Fruit fly (Drosophila melanogaster) whole organism, adult: ENCODE measurements around the gene CG4968.

ENCODE experiments used
- CG11617 ChIP-seq: fragments of 200-800 bp; sonication (Bioruptor generic); optimal IDR thresholded peaks from 2 replicates; lab custom pipeline; 2017; ENCODE audit warnings: mild to moderate bottlenecking, missing biosample characterization, missing genetic modification reagents, missing genetic modification characterization
- CG12768 ChIP-seq: fragments of 200-800 bp; sonication (Bioruptor generic); optimal IDR thresholded peaks from 2 replicates; lab custom pipeline; 2017; ENCODE audit warnings: missing biosample characterization, missing genetic modification characterization, mild to moderate bottlenecking, moderate library complexity, missing genetic modification reagents
- CG14711 ChIP-seq: fragments of 200-800 bp; sonication (Bioruptor generic); optimal IDR thresholded peaks from 2 replicates; lab custom pipeline; 2018; ENCODE audit warnings: missing biosample characterization, mild to moderate bottlenecking, missing genetic modification characterization, moderate library complexity
- CG1620 ChIP-seq: fragments of 200-800 bp; sonication (Bioruptor generic); optimal IDR thresholded peaks from 2 replicates; lab custom pipeline; 2016; ENCODE audit warnings: missing biosample characterization, missing genetic modification characterization
- CG33017 ChIP-seq: fragments of 200-800 bp; sonication (Bioruptor generic); optimal IDR thresholded peaks from 2 replicates; lab custom pipeline; 2018; ENCODE audit warnings: missing biosample characterization, mild to moderate bottlenecking, missing genetic modification characterization, moderate library complexity
- CG5204 ChIP-seq: fragments of 200-800 bp; sonication (Bioruptor generic); optimal IDR thresholded peaks from 2 replicates; lab custom pipeline; 2016; ENCODE audit warnings: missing biosample characterization, missing genetic modification characterization
- CG7045 ChIP-seq: fragments of 200-800 bp; sonication (Bioruptor generic); optimal IDR thresholded peaks from 2 replicates; lab custom pipeline; 2017; ENCODE audit warnings: missing biosample characterization, mild to moderate bottlenecking, missing genetic modification characterization
- CG7101 ChIP-seq: fragments of 200-800 bp; sonication (Bioruptor generic); optimal IDR thresholded peaks from 2 replicates; lab custom pipeline; 2018; ENCODE audit warnings: missing biosample characterization, mild to moderate bottlenecking, missing genetic modification characterization, moderate library complexity
- Clk ChIP-seq: fragments of 200-800 bp; sonication (Bioruptor generic); optimal IDR thresholded peaks from 2 replicates; lab custom pipeline; 2017; ENCODE audit warnings: missing biosample characterization, missing genetic modification characterization
- Crg-1 ChIP-seq: fragments of 200-800 bp; sonication (Bioruptor generic); optimal IDR thresholded peaks from 2 replicates; lab custom pipeline; 2016; ENCODE audit warnings: missing biosample characterization, missing genetic modification characterization
- Hr96 ChIP-seq: fragments of 200-800 bp; sonication (Bioruptor generic); optimal IDR thresholded peaks from 2 replicates; lab custom pipeline; 2016; ENCODE audit warnings: missing biosample characterization, missing genetic modification characterization
- Mnt ChIP-seq: fragments of 200-800 bp; sonication (Bioruptor generic); optimal IDR thresholded peaks from 2 replicates; lab custom pipeline; 2016; ENCODE audit warnings: missing biosample characterization, mild to moderate bottlenecking, missing genetic modification characterization
- bab1 ChIP-seq: fragments of 200-800 bp; sonication (Bioruptor generic); optimal IDR thresholded peaks from 3 replicates; lab custom pipeline; 2019; ENCODE audit warnings: missing biosample characterization, mild to moderate bottlenecking, missing genetic modification characterization, moderate library complexity
- cic ChIP-seq: fragments of 200-800 bp; sonication (Bioruptor generic); optimal IDR thresholded peaks from 2 replicates; lab custom pipeline; 2017; ENCODE audit warnings: missing biosample characterization, mild to moderate bottlenecking, missing genetic modification characterization, moderate library complexity
- cnc ChIP-seq, 2 experiments: fragments of >200 bp; optimal IDR thresholded peaks; 2 replicates each; lab custom pipeline; 2017
- kay ChIP-seq: fragments of 200-800 bp; sonication (Bioruptor generic); peaks from one replicate; lab custom pipeline; 2016; ENCODE audit warnings: missing biosample characterization, missing genetic modification characterization, borderline replicate concordance
- ovo ChIP-seq: fragments of 200-800 bp; sonication (Bioruptor generic); optimal IDR thresholded peaks from 2 replicates; lab custom pipeline; 2016; ENCODE audit warnings: missing biosample characterization, missing genetic modification characterization
- pad ChIP-seq: fragments of 200-800 bp; sonication (Bioruptor generic); optimal IDR thresholded peaks from 3 replicates; lab custom pipeline; 2017; ENCODE audit warnings: missing biosample characterization, missing genetic modification characterization, mild to moderate bottlenecking, moderate library complexity, missing genetic modification reagents
- tj ChIP-seq: fragments of 200-800 bp; sonication (Bioruptor generic); optimal IDR thresholded peaks from 3 replicates; lab custom pipeline; 2017; ENCODE audit warnings: missing biosample characterization, mild to moderate bottlenecking, missing genetic modification characterization, moderate library complexity
- toe ChIP-seq: fragments of 200-800 bp; sonication (Bioruptor generic); optimal IDR thresholded peaks from 2 replicates; lab custom pipeline; 2016; ENCODE audit warnings: missing biosample characterization, missing genetic modification characterization

Gene CG4968

dm6 chr2L:10263343-10263744, 43.4 kb upstream of the CG4968 start, which contains the start of gene Rsf1:
Rsf1 (minus strand) TSS chr2L:10263554.
- TF ChIP-seq CG12768: no peak
- TF ChIP-seq ovo: no peak
- TF ChIP-seq Mnt (GFP tag; lab: Kevin White, UChicago): no peak
- TF ChIP-seq bab1: no peak
- TF ChIP-seq CG11617: no peak
- no peak for TF ChIP-seq Hr96
- no peak for TF ChIP-seq CG33017 (tag; lab: Kevin White, UChicago)
- no peak for TF ChIP-seq cnc (optimal IDR thresholded peaks at IDR 0.05; lab: Kevin White, UChicago)
- TF ChIP-seq CG5204: no peak
- TF ChIP-seq CG7101 (tag; lab: Kevin White, UChicago): no peak
- no peak for TF ChIP-seq CG1620 (GFP tag; lab: Kevin White, UChicago)
- TF ChIP-seq tj (GFP tag; lab: Kevin White, UChicago): no peak
- TF ChIP-seq cic (GFP tag; lab: Kevin White, UChicago): no peak
- TF ChIP-seq CG7045 (GFP tag; lab: Kevin White, UChicago): no peak
- TF ChIP-seq toe: no peak

- TF ChIP-seq bab1: peak; percentile 46
- TF ChIP-seq Mnt (GFP tag; lab: Kevin White, UChicago): no peak
- peak; percentile 75 for TF ChIP-seq kay (GFP tag; lab: Kevin White, UChicago)
- TF ChIP-seq CG14711 (tag; lab: Kevin White, UChicago): peak; percentile 20
Measured at dm6 chr2L:10263830-10264634, 42.7 kb upstream of the CG4968 start, which contains the start of gene REPTOR-BP. REPTOR-BP (plus strand) TSS chr2L:10264125.

dm6 chr2L:10265129-10265528, 41.6 kb upstream of the CG4968 start, which contains the start of gene Mob3:
Mob3 (plus strand) TSS chr2L:10265336.
- TF ChIP-seq Crg-1 (no peak), CG11617 (no peak), CG7101 (tag; lab: Kevin White, UChicago) (peak; percentile 28), bab1 (no peak), CG14711 (tag; lab: Kevin White, UChicago) (peak; percentile 37), toe (no peak), Clk (GFP tag; lab: Kevin White, UChicago) (no peak), kay (GFP tag; lab: Kevin White, UChicago) (peak; percentile 41)

- TF ChIP-seq Mnt (GFP tag; lab: Kevin White, UChicago) (no peak), kay (GFP tag; lab: Kevin White, UChicago) (no peak), Crg-1 (no peak), cic (GFP tag; lab: Kevin White, UChicago) (no peak), toe (no peak), pad (GFP tag; lab: Kevin White, UChicago) (no peak), ovo (no peak), CG5204 (no peak), cnc (optimal IDR thresholded peaks at IDR 0.05; lab: Kevin White, UChicago) (no peak), CG11617 (no peak), CG7101 (tag; lab: Kevin White, UChicago) (no peak), CG1620 (GFP tag; lab: Kevin White, UChicago) (no peak), Clk (GFP tag; lab: Kevin White, UChicago) (no peak), Hr96 (no peak), CG33017 (tag; lab: Kevin White, UChicago) (no peak), CG14711 (tag; lab: Kevin White, UChicago) (no peak), bab1 (no peak), CG7045 (GFP tag; lab: Kevin White, UChicago) (no peak), tj (GFP tag; lab: Kevin White, UChicago) (no peak), CG12768 (no peak)
Measured at dm6 chr2L:10266511-10266910, 40.2 kb upstream of the CG4968 start, which contains the start of gene CG4953. CG4953 (plus strand) TSS chr2L:10266703.

dm6 chr2L:10268688-10269087, 38.0 kb upstream of the CG4968 start, which contains the start of gene CG4957:
CG4957 (plus strand) TSS chr2L:10268872.
- TF ChIP-seq CG11617: no peak
- no peak for TF ChIP-seq cic (GFP tag; lab: Kevin White, UChicago)
- TF ChIP-seq CG7045 (GFP tag; lab: Kevin White, UChicago): no peak
- no peak for TF ChIP-seq CG33017 (tag; lab: Kevin White, UChicago)
- no peak for TF ChIP-seq cnc (optimal IDR thresholded peaks at IDR 0.05; lab: Kevin White, UChicago)

- TF ChIP-seq CG7101 (tag; lab: Kevin White, UChicago) (no peak), kay (GFP tag; lab: Kevin White, UChicago) (no peak), toe (no peak), pad (GFP tag; lab: Kevin White, UChicago) (no peak), Clk (GFP tag; lab: Kevin White, UChicago) (no peak), Mnt (GFP tag; lab: Kevin White, UChicago) (no peak), CG5204 (no peak), ovo (no peak), CG14711 (tag; lab: Kevin White, UChicago) (no peak), CG12768 (no peak), Hr96 (no peak), CG7045 (GFP tag; lab: Kevin White, UChicago) (no peak), CG1620 (GFP tag; lab: Kevin White, UChicago) (no peak), cic (GFP tag; lab: Kevin White, UChicago) (no peak), bab1 (no peak), CG11617 (no peak), CG33017 (tag; lab: Kevin White, UChicago) (no peak)
Measured at dm6 chr2L:10269854-10270253, 36.9 kb upstream of the CG4968 start, which contains the start of gene Mulk. Mulk (plus strand) TSS chr2L:10270051.
